Worm (Caenorhabditis elegans): ENCODE data around the gene Y4C6A.3.

DNA sequence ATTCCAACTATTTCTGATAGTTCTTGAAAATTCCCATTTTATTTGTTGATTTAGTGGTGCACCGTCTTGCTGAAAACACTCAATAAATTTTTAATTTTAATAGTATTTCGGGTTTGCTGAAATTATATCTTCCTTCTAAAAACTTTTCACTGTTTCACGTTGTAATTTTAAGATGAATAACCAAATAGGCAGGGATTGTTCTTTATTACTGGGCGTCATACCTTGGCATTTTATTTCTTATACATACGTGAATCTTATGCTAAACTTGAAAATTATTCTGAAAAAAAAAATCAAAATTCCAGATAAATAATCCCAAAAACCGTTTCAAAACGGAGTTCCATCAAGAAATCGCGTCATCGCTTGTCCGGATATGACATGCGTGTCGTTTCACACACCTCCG is 17.2 kb downstream of the Y4C6A.3 start, which contains the start of gene mgl-3:
- TF ChIP-seq nhr-28 (tag; optimal IDR thresholded peaks at IDR 0.05) (no peak), pqm-1 (tag; optimal IDR thresholded peaks at IDR 0.05) (no peak), fkh-10 (GFP tag; optimal IDR thresholded peaks at IDR 0.05) (no peak), lin-14 (GFP tag; optimal IDR thresholded peaks at IDR 0.05) (no peak), lir-3 (tag; optimal IDR thresholded peaks at IDR 0.05; ENCODE audit: poor library complexity) (no peak), ama-1 (optimal IDR thresholded peaks at IDR 0.05) (no peak), aly-2 (tag; optimal IDR thresholded peaks at IDR 0.05) (no peak)

All from whole organism, L1 larva.